Worm (Caenorhabditis elegans): ENCODE data around the gene bath-9.

ce11 chrII:3374779-3375178, 2.1 kb upstream of the bath-9 start, which contains the start of gene bath-10:
- TF ChIP-seq mdl-1 (tag; optimal IDR thresholded peaks at IDR 0.05): no peak
- no peak for TF ChIP-seq ceh-88 (GFP tag; IDR thresholded peaks at IDR 0.05)
- TF ChIP-seq nhr-237 (tag; optimal IDR thresholded peaks at IDR 0.05): no peak
- TF ChIP-seq F16B12.6 (tag; optimal IDR thresholded peaks at IDR 0.05): no peak
- TF ChIP-seq nhr-77 (tag; optimal IDR thresholded peaks at IDR 0.05): no peak
- TF ChIP-seq xbp-1 (tag; optimal IDR thresholded peaks at IDR 0.05): no peak
- no peak for TF ChIP-seq ama-1 (optimal IDR thresholded peaks at IDR 0.05)
- TF ChIP-seq nhr-76 (tag; optimal IDR thresholded peaks at IDR 0.05): no peak
- TF ChIP-seq snpc-4 (tag; optimal IDR thresholded peaks at IDR 0.05): no peak
- TF ChIP-seq nhr-28 (tag; optimal IDR thresholded peaks at IDR 0.05): no peak
- TF ChIP-seq ztf-4 (tag; optimal IDR thresholded peaks at IDR 0.05): no peak
- no peak for TF ChIP-seq jun-1 (tag; optimal IDR thresholded peaks at IDR 0.05)

All from whole organism, L1 larva.